Worm (Caenorhabditis elegans) whole organism, midembryonic: Measurements from ENCODE around the gene Y73C8C.8.

Source experiments
- T22C8.4 ChIP-seq: fragments of 200-800 bp; sonication (Bioruptor generic); IDR thresholded peaks from 2 replicates; pipeline ENCODE4 v1.3.6; 2022; ENCODE audit warnings: missing genetic modification characterization, missing compliant biosample characterization
- cog-1 ChIP-seq: sonication (generic microtip); optimal IDR thresholded peaks from 2 replicates; lab custom pipeline; 2016; ENCODE audit warnings: missing genetic modification characterization, missing compliant biosample characterization
- flt-1 ChIP-seq: fragments of 200-800 bp; sonication (Bioruptor generic); IDR thresholded peaks from 2 replicates; pipeline ENCODE4 v1.3.6; 2022; ENCODE audit warnings: missing genetic modification characterization, missing compliant biosample characterization
- klf-2 ChIP-seq: fragments of 200-800 bp; sonication (Bioruptor generic); conservative IDR thresholded peaks from 2 replicates; pipeline ENCODE4 v1.3.6; 2022; ENCODE audit warnings: missing genetic modification reagents, missing genetic modification characterization, missing compliant biosample characterization
- med-1 ChIP-seq: sonication (generic microtip); optimal IDR thresholded peaks from 2 replicates; lab custom pipeline; 2017; ENCODE audit warnings: missing genetic modification characterization, mild to moderate bottlenecking, missing compliant biosample characterization, antibody characterized with exemption, missing genetic modification reagents; ENCODE audit not compliant: insufficient read depth
- ref-1 ChIP-seq: fragments of 200-800 bp; sonication (Bioruptor generic); conservative IDR thresholded peaks from 2 replicates; pipeline ENCODE4 v1.3.6; 2022; ENCODE audit warnings: missing genetic modification reagents, missing genetic modification characterization, missing compliant biosample characterization
- tab-1 ChIP-seq: fragments of 200-800 bp; sonication (Bioruptor generic); IDR thresholded peaks from 2 replicates; pipeline ENCODE4 v1.3.6; 2022; ENCODE audit warnings: missing genetic modification characterization, missing compliant biosample characterization
- ztf-23 ChIP-seq: fragments of 200-800 bp; sonication (Bioruptor generic); IDR thresholded peaks from 2 replicates; pipeline ENCODE4 v1.3.6; 2022; ENCODE audit warnings: missing genetic modification reagents, missing genetic modification characterization, missing compliant biosample characterization
- ztf-29 ChIP-seq: fragments of 200-800 bp; sonication (Bioruptor generic); IDR thresholded peaks from 2 replicates; pipeline ENCODE4 v1.3.6; 2022; ENCODE audit warnings: missing genetic modification reagents, missing genetic modification characterization, missing compliant biosample characterization

Gene Y73C8C.8

ce11 chrV:3113751-3114150, at the start of gene Y73C8C.8:
Gene Y73C8C.8 (minus strand): TSS chrV:3113851.
- TF ChIP-seq ztf-29 (GFP tag; lab: Robert Waterston, UW) (no peak), ztf-23 (GFP tag; lab: Robert Waterston, UW) (no peak), med-1 (GFP tag; lab: Kevin White, UChicago) (no peak), T22C8.4 (GFP tag; lab: Robert Waterston, UW) (no peak), tab-1 (no peak)

- TF ChIP-seq ref-1 (GFP tag; lab: Robert Waterston, UW) = no peak
- no peak for TF ChIP-seq ztf-23 (GFP tag; lab: Robert Waterston, UW)
- TF ChIP-seq flt-1 (GFP tag; lab: Robert Waterston, UW) = no peak
- no peak for TF ChIP-seq tab-1
- no peak for TF ChIP-seq klf-2 (GFP tag; lab: Robert Waterston, UW)
- no peak for TF ChIP-seq med-1 (GFP tag; lab: Kevin White, UChicago)
Observed at ce11 chrV:3163143-3163542, 49.5 kb upstream of the Y73C8C.8 start.

- TF ChIP-seq ref-1 (GFP tag; lab: Robert Waterston, UW) (no peak), T22C8.4 (GFP tag; lab: Robert Waterston, UW) (no peak), tab-1 (no peak), flt-1 (GFP tag; lab: Robert Waterston, UW) (no peak), cog-1 (tag; lab: Kevin White, UChicago) (no peak), ztf-29 (GFP tag; lab: Robert Waterston, UW) (no peak), med-1 (GFP tag; lab: Kevin White, UChicago) (no peak), ztf-23 (GFP tag; lab: Robert Waterston, UW) (no peak), klf-2 (GFP tag; lab: Robert Waterston, UW) (no peak)
Observed at ce11 chrV:3162299-3162698, 48.6 kb upstream of the Y73C8C.8 start.

ce11 chrV:3159252-3159651, 45.6 kb upstream of the Y73C8C.8 start, which contains the start of gene C36C5.12:
Gene C36C5.12 (minus strand): TSS chrV:3159352.
- TF ChIP-seq ztf-23 (GFP tag; lab: Robert Waterston, UW) (no peak), flt-1 (GFP tag; lab: Robert Waterston, UW) (no peak), ref-1 (GFP tag; lab: Robert Waterston, UW) (no peak), med-1 (GFP tag; lab: Kevin White, UChicago) (no peak), klf-2 (GFP tag; lab: Robert Waterston, UW) (no peak), cog-1 (tag; lab: Kevin White, UChicago) (no peak), ztf-29 (GFP tag; lab: Robert Waterston, UW) (no peak), tab-1 (no peak), T22C8.4 (GFP tag; lab: Robert Waterston, UW) (no peak)

- TF ChIP-seq T22C8.4 (GFP tag; lab: Robert Waterston, UW) (no peak), ztf-29 (GFP tag; lab: Robert Waterston, UW) (no peak), tab-1 (no peak), ref-1 (GFP tag; lab: Robert Waterston, UW) (no peak), cog-1 (tag; lab: Kevin White, UChicago) (no peak), med-1 (GFP tag; lab: Kevin White, UChicago) (no peak), flt-1 (GFP tag; lab: Robert Waterston, UW) (no peak), klf-2 (GFP tag; lab: Robert Waterston, UW) (no peak), ztf-23 (GFP tag; lab: Robert Waterston, UW) (no peak)
Observed at ce11 chrV:3158379-3158778, 44.7 kb upstream of the Y73C8C.8 start.

ce11 chrV:3156786-3157185, 43.1 kb upstream of the Y73C8C.8 start, which contains the start of gene exh-1:
Gene exh-1 (plus strand): TSS chrV:3157086.
- TF ChIP-seq ref-1 (GFP tag; lab: Robert Waterston, UW) (no peak), flt-1 (GFP tag; lab: Robert Waterston, UW) (no peak), cog-1 (tag; lab: Kevin White, UChicago) (no peak), tab-1 (no peak), med-1 (GFP tag; lab: Kevin White, UChicago) (no peak), klf-2 (GFP tag; lab: Robert Waterston, UW) (no peak), ztf-29 (GFP tag; lab: Robert Waterston, UW) (no peak), T22C8.4 (GFP tag; lab: Robert Waterston, UW) (no peak), ztf-23 (GFP tag; lab: Robert Waterston, UW) (no peak)

ce11 chrV:3155072-3155471, 41.4 kb upstream of the Y73C8C.8 start, which contains the start of gene srab-7:
Gene srab-7 (minus strand): TSS chrV:3155172.
- TF ChIP-seq ref-1 (GFP tag; lab: Robert Waterston, UW) (no peak), med-1 (GFP tag; lab: Kevin White, UChicago) (no peak)

- TF ChIP-seq ztf-23 (GFP tag; lab: Robert Waterston, UW) = no peak
- no peak for TF ChIP-seq med-1 (GFP tag; lab: Kevin White, UChicago)
- TF ChIP-seq flt-1 (GFP tag; lab: Robert Waterston, UW) = no peak
- TF ChIP-seq tab-1 = no peak
- no peak for TF ChIP-seq ztf-29 (GFP tag; lab: Robert Waterston, UW)
- no peak for TF ChIP-seq ref-1 (GFP tag; lab: Robert Waterston, UW)
- no peak for TF ChIP-seq T22C8.4 (GFP tag; lab: Robert Waterston, UW)
- TF ChIP-seq cog-1 (tag; lab: Kevin White, UChicago) = no peak
- TF ChIP-seq klf-2 (GFP tag; lab: Robert Waterston, UW) = no peak
Observed at ce11 chrV:3151862-3152261, 38.2 kb upstream of the Y73C8C.8 start, which contains the start of gene srab-6. Gene srab-6 (minus strand): TSS chrV:3151962.

ce11 chrV:3149910-3150428, 36.3 kb upstream of the Y73C8C.8 start:
- TF ChIP-seq ztf-23 (GFP tag; lab: Robert Waterston, UW) (no peak), flt-1 (GFP tag; lab: Robert Waterston, UW) (no peak), tab-1 (no peak), T22C8.4 (GFP tag; lab: Robert Waterston, UW) (no peak), ztf-29 (GFP tag; lab: Robert Waterston, UW) (no peak), ref-1 (GFP tag; lab: Robert Waterston, UW) (no peak), cog-1 (tag; lab: Kevin White, UChicago) (no peak), klf-2 (GFP tag; lab: Robert Waterston, UW) (no peak), med-1 (GFP tag; lab: Kevin White, UChicago) (no peak)
